Worm (Caenorhabditis elegans): Measurements from ENCODE around the gene srz-9.

srz-9 gene

DNA sequence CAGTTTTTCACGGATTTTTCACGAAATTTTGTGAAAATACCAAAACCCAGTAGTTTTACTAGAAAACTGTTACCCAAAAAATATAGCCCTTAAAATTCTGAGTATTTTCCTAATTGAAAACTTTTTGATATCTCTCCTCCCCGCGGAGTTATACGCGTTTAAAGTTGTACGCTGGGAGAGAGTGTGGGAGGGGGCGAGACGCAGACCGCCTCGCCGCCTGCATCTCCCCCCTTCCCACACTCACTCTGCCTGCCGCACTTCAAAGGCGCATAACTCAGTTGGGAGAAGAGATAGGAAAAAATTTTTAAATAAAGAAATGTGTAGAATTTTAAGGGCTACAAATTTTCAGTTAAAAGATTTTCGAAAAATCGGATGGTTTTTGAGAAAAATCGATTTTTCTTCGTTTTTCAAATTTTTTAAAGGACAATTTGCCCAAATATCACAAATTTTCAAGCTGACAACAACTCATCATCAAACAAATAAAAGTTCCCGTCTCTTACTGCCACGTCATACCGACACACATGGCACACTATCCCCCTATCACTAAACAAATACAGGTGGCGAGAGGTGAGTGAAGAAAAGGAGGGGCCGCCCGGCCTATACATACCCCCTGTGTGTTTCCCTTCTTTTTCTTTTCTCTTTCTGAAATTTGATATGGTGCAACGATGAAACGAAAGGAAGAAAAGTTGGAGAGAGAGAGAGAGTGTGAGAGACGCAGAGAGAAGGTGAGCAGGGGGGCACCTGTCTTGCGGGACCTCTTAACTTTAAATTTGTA is 40.3 kb upstream of the srz-9 start:
- TF ChIP-seq hmg-1.2 (GFP tag; IDR thresholded peaks at IDR 0.05) (peak; percentile 91), tbx-9 (tag; optimal IDR thresholded peaks at IDR 0.05; ENCODE audit: borderline replicate concordance) (no peak), nhr-80 (tag; optimal IDR thresholded peaks at IDR 0.05) (peak; percentile 56), let-607 (tag; optimal IDR thresholded peaks at IDR 0.05) (peak; percentile 56 to 70), T07F8.4 (tag; optimal IDR thresholded peaks at IDR 0.05) (no peak), cebp-1 (GFP tag; IDR thresholded peaks at IDR 0.05) (no peak), cebp-1 (tag; optimal IDR thresholded peaks at IDR 0.05) (peak; percentile 30)

DNA sequence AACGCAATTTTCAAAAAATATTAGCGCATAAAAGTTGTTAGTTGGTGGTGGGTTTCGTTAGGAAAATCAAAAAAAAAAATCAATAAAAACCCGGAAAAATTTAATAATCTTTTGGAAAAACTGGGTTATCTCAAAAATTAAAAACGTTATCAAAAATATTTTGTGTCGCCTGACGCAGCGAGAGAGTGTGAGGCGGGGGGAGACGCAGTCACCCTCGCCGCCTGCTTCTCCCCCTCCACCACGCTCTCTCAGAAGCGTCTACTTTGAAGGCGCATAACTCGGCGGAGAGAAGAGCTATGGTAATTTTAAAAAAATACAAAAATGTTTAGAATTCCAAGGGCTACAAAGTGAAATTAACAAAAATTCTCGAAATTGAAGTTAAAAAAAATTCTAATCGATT is 38.7 kb upstream of the srz-9 start:
- TF ChIP-seq rec-8 (tag; optimal IDR thresholded peaks at IDR 0.05) (no peak), F57A8.1 (GFP tag; optimal IDR thresholded peaks at IDR 0.05) (no peak), zfh-2 (GFP tag; conservative IDR thresholded peaks at IDR 0.05) (peak; percentile 66), zim-3 (tag; optimal IDR thresholded peaks at IDR 0.05) (no peak), fkh-3 (tag; optimal IDR thresholded peaks at IDR 0.05) (no peak), hmg-1.2 (GFP tag; IDR thresholded peaks at IDR 0.05) (peak; percentile 76), ekl-4 (GFP tag; IDR thresholded peaks at IDR 0.05) (no peak), snpc-4 (GFP tag; optimal IDR thresholded peaks at IDR 0.05) (no peak), snpc-4 (tag; optimal IDR thresholded peaks at IDR 0.05) (no peak)

DNA sequence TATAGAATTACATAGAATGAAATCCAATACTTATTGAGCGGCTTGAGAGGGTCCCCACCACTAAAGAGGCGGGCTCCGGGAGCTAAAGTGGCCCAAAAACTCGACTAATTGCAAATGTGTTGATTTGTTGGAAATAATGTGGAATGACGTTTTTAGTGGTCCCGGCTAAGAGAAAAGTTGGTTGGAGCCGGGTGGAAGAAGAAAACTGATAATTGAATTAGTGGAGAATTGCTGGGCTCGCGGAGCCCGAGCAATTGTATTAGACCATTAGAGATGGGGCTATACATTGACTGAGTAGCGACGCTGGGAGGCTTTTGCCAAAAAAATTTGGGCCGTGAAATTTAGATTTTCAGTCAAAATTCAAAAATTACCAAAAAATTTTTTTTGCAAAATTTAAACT is 38.2 kb upstream of the srz-9 start:
- no peak for TF ChIP-seq let-607 (tag; optimal IDR thresholded peaks at IDR 0.05)
- TF ChIP-seq B0336.3 (GFP tag; IDR thresholded peaks at IDR 0.05) = no peak
- no peak for TF ChIP-seq dpff-1 (tag; optimal IDR thresholded peaks at IDR 0.05)
- TF ChIP-seq akir-1 (GFP tag; optimal IDR thresholded peaks at IDR 0.05) = no peak
- TF ChIP-seq lin-35 (GFP tag; optimal IDR thresholded peaks at IDR 0.05) = no peak
- no peak for TF ChIP-seq nhr-27 (tag; optimal IDR thresholded peaks at IDR 0.05)
- no peak for TF ChIP-seq him-1 (tag; optimal IDR thresholded peaks at IDR 0.05)
- no peak for TF ChIP-seq F57A8.1 (GFP tag; optimal IDR thresholded peaks at IDR 0.05)
- no peak for TF ChIP-seq ztf-18 (tag; optimal IDR thresholded peaks at IDR 0.05)
- TF ChIP-seq ceh-27 (GFP tag; optimal IDR thresholded peaks at IDR 0.05) = no peak
- no peak for TF ChIP-seq lsy-27 (tag; optimal IDR thresholded peaks at IDR 0.05; ENCODE audit: borderline replicate concordance, insufficient read depth)
- TF ChIP-seq aptf-3 (GFP tag; IDR thresholded peaks at IDR 0.05) = no peak
- no peak for TF ChIP-seq mxl-1 (tag; optimal IDR thresholded peaks at IDR 0.05)
- no peak for TF ChIP-seq Y67H2A.10 (GFP tag; conservative IDR thresholded peaks at IDR 0.05)
- no peak for TF ChIP-seq somi-1 (GFP tag; optimal IDR thresholded peaks at IDR 0.05)
- no peak for TF ChIP-seq ama-1 (optimal IDR thresholded peaks at IDR 0.05)
- no peak for TF ChIP-seq ama-1 (GFP tag; optimal IDR thresholded peaks at IDR 0.05)
- TF ChIP-seq ceh-40 (GFP tag; IDR thresholded peaks at IDR 0.05) = no peak

DNA sequence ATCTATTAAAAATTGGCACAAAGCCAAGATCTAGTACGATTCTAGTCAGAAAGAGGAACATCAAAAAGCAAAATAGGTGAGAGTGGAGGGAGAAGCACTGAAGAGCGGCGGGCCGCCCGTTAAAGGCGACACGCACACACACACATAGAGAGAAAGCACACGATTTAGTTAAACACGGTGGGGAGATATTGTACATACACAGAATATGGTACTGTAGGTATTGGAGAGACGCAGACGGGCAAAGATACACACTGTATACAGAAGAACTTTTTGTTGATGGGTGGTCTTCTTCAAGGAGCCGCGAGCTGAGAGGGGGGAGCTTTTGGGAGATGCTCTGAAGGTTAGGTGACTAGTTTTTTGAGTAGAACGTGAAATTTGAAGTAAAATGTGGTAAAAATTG is 37.5 kb upstream of the srz-9 start:
- TF ChIP-seq him-1 (tag; optimal IDR thresholded peaks at IDR 0.05) (no peak), hmg-1.2 (GFP tag; IDR thresholded peaks at IDR 0.05) (peak; percentile 56; the same call in 1 of the 2 replicates), nhr-80 (tag; optimal IDR thresholded peaks at IDR 0.05) (peak; percentile 62)

DNA sequence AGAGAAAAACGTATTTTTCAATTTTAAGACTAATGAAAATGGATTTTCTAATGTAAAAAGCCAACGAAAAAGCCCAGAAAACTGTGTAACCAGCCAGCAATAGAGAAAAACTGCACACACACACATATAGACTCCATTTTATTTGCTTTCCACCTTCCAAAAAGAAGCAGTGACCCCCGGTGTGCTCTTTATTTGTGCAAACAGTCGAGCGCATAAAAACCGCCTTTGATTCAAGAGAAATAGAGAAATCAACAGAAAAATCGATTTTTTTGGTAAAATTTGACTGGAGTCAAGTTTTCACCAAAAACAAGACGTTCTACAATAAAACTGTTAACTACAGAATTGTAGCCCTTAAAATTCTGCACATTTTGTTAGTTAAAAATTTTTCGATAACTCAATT is 35.2 kb upstream of the srz-9 start:
- TF ChIP-seq Y53F4B.3 (GFP tag; IDR thresholded peaks at IDR 0.05) (no peak), tlf-1 (GFP tag; optimal IDR thresholded peaks at IDR 0.05) (no peak), madf-3 (GFP tag; IDR thresholded peaks at IDR 0.05) (no peak), bed-2 (GFP tag; IDR thresholded peaks at IDR 0.05) (no peak), nfyb-1 (GFP tag; IDR thresholded peaks at IDR 0.05) (no peak), Y53G8AR.9 (GFP tag; conservative IDR thresholded peaks at IDR 0.05) (no peak), F22D6.2 (tag; optimal IDR thresholded peaks at IDR 0.05) (no peak), nhr-120 (GFP tag; IDR thresholded peaks at IDR 0.05) (no peak), dpl-1 (GFP tag; optimal IDR thresholded peaks at IDR 0.05) (no peak), Y79H2A.3 (GFP tag; conservative IDR thresholded peaks at IDR 0.05) (no peak), ztf-22 (GFP tag; optimal IDR thresholded peaks at IDR 0.05) (no peak), B0336.3 (GFP tag; IDR thresholded peaks at IDR 0.05) (no peak), F23B12.7 (tag; optimal IDR thresholded peaks at IDR 0.05; ENCODE audit: insufficient read depth) (no peak)
